Fruit fly (Drosophila melanogaster) whole organism, embryonic: ENCODE results near the gene CG13012.
A peak's percentile ranks its signal among the peaks of the same experiment; 100 is the strongest.

Experiments
- ATbp ChIP-seq: fragments of 200-800 bp; sonication (Bioruptor generic); optimal IDR thresholded peaks from 2 replicates; lab custom pipeline; 2017; ENCODE audit warnings: missing biosample characterization, mild to moderate bottlenecking, missing genetic modification characterization, missing genetic modification reagents
- Abd-B ChIP-seq: fragments of 200-800 bp; sonication (Bioruptor generic); optimal IDR thresholded peaks from 2 replicates; lab custom pipeline; 2018; ENCODE audit warnings: missing biosample characterization, mild to moderate bottlenecking, missing genetic modification characterization, moderate library complexity
- Ada2b ChIP-seq: fragments of 200-800 bp; sonication (Bioruptor generic); IDR thresholded peaks from 2 replicates; pipeline ENCODE4 v1.3.6; 2022; ENCODE audit warnings: missing biosample characterization, missing genetic modification characterization
- BEAF-32 ChIP-seq: fragments of 200-800 bp; sonication (Bioruptor generic); optimal IDR thresholded peaks from 3 replicates; lab custom pipeline; 2017; ENCODE audit warnings: missing biosample characterization, missing genetic modification characterization, mild to moderate bottlenecking, moderate library complexity, missing genetic modification reagents
- CG12769 ChIP-seq: fragments of 200-800 bp; sonication (Bioruptor generic); optimal IDR thresholded peaks from 2 replicates; lab custom pipeline; 2019; ENCODE audit warnings: missing biosample characterization, mild to moderate bottlenecking, missing genetic modification characterization, moderate library complexity
- CG13424 ChIP-seq: fragments of 200-800 bp; sonication (Bioruptor generic); optimal IDR thresholded peaks from 2 replicates; lab custom pipeline; 2019; ENCODE audit warnings: missing biosample characterization, mild to moderate bottlenecking, missing genetic modification characterization, moderate library complexity
- CG13775 ChIP-seq: fragments of 200-800 bp; sonication (Bioruptor generic); optimal IDR thresholded peaks from 3 replicates; lab custom pipeline; 2017; ENCODE audit warnings: missing biosample characterization, mild to moderate bottlenecking, missing genetic modification characterization
- CG14014 ChIP-seq: fragments of 200-800 bp; sonication (Bioruptor generic); IDR thresholded peaks from 2 replicates; pipeline ENCODE4 v1.3.6; 2022; ENCODE audit warnings: missing biosample characterization, missing genetic modification characterization
- CG1603 ChIP-seq: fragments of 200-800 bp; sonication (Bioruptor generic); optimal IDR thresholded peaks from 2 replicates; lab custom pipeline; 2019; ENCODE audit warnings: missing biosample characterization, mild to moderate bottlenecking, missing genetic modification characterization, moderate library complexity
- CG17802 ChIP-seq: fragments of 200-800 bp; sonication (Bioruptor generic); optimal IDR thresholded peaks from 2 replicates; lab custom pipeline; 2018; ENCODE audit warnings: missing biosample characterization, mild to moderate bottlenecking, missing genetic modification characterization, moderate library complexity
- CG2712 ChIP-seq: fragments of 200-800 bp; optimal IDR thresholded peaks from 3 replicates; lab custom pipeline; 2019; ENCODE audit warnings: missing biosample characterization, mild to moderate bottlenecking, missing genetic modification characterization, moderate library complexity
- CG30431 ChIP-seq: fragments of 200-800 bp; sonication (Bioruptor generic); optimal IDR thresholded peaks from 2 replicates; lab custom pipeline; 2017; ENCODE audit warnings: missing biosample characterization, missing genetic modification characterization
- CG31388 ChIP-seq: fragments of 200-800 bp; sonication (Bioruptor generic); optimal IDR thresholded peaks from 2 replicates; lab custom pipeline; 2016; ENCODE audit warnings: missing biosample characterization, missing genetic modification characterization
- CG33213 ChIP-seq: fragments of 200-800 bp; sonication (Bioruptor generic); optimal IDR thresholded peaks from 3 replicates; lab custom pipeline; 2016; ENCODE audit warnings: missing biosample characterization, missing genetic modification characterization
- CG4424 ChIP-seq: fragments of 200-800 bp; sonication (Bioruptor generic); optimal IDR thresholded peaks from 3 replicates; lab custom pipeline; 2016; ENCODE audit warnings: missing biosample characterization, missing genetic modification characterization
- CG8388 ChIP-seq: fragments of 200-800 bp; sonication (Bioruptor generic); optimal IDR thresholded peaks from 2 replicates; lab custom pipeline; 2019; ENCODE audit warnings: missing biosample characterization, mild to moderate bottlenecking, missing genetic modification characterization, moderate library complexity
- CG8944 ChIP-seq: fragments of 200-800 bp; sonication (Bioruptor generic); optimal IDR thresholded peaks from 3 replicates; lab custom pipeline; 2016; ENCODE audit warnings: missing biosample characterization, missing genetic modification characterization
- CG9215 ChIP-seq: fragments of 200-800 bp; sonication (Bioruptor generic); IDR thresholded peaks from 2 replicates; pipeline ENCODE4 v1.3.6; 2022; ENCODE audit warnings: missing biosample characterization, missing genetic modification characterization
- Dll ChIP-seq: fragments of 200-800 bp; sonication (Bioruptor generic); IDR thresholded peaks from 4 replicates; pipeline ENCODE4 v1.3.6; 2022; ENCODE audit warnings: missing biosample characterization, missing genetic modification characterization; ENCODE audit not compliant: partially characterized antibody
- E2f1 ChIP-seq: fragments of 200-800 bp; sonication (Bioruptor generic); IDR thresholded peaks from 2 replicates; pipeline ENCODE4 v1.3.6; 2022; ENCODE audit warnings: missing biosample characterization, missing genetic modification characterization
- E2f2 ChIP-seq: fragments of 200-800 bp; sonication (Bioruptor generic); IDR thresholded peaks from 2 replicates; pipeline ENCODE4 v1.3.6; 2022; ENCODE audit warnings: missing biosample characterization, missing genetic modification characterization
- HLH54F ChIP-seq: fragments of 200-800 bp; sonication (Bioruptor generic); optimal IDR thresholded peaks from 3 replicates; lab custom pipeline; 2016; ENCODE audit warnings: missing biosample characterization, missing genetic modification characterization
- MTF-1 ChIP-seq: fragments of 200-800 bp; sonication (Bioruptor generic); optimal IDR thresholded peaks from 2 replicates; lab custom pipeline; 2018; ENCODE audit warnings: missing biosample characterization, mild to moderate bottlenecking, missing genetic modification characterization, borderline replicate concordance
- NFAT ChIP-seq: fragments of 200-800 bp; sonication (Bioruptor generic); IDR thresholded peaks from 2 replicates; pipeline ENCODE4 v1.3.6; 2022; ENCODE audit warnings: missing biosample characterization, missing genetic modification characterization
- Rfx ChIP-seq: fragments of 200-800 bp; sonication (Bioruptor generic); IDR thresholded peaks from 2 replicates; pipeline ENCODE4 v1.3.6; 2022; ENCODE audit warnings: missing biosample characterization, missing genetic modification characterization
- Sox102F ChIP-seq: fragments of 200-800 bp; sonication (Bioruptor generic); optimal IDR thresholded peaks from 2 replicates; lab custom pipeline; 2018; ENCODE audit warnings: missing biosample characterization, mild to moderate bottlenecking, missing genetic modification characterization, moderate library complexity
- Xbp1 ChIP-seq: fragments of 200-800 bp; sonication (Bioruptor generic); optimal IDR thresholded peaks from 3 replicates; lab custom pipeline; 2016; ENCODE audit warnings: missing biosample characterization, mild to moderate bottlenecking, missing genetic modification characterization
- Xrp1 ChIP-seq: fragments of 200-800 bp; sonication (Bioruptor generic); IDR thresholded peaks from 2 replicates; pipeline ENCODE4 v1.3.6; 2022; ENCODE audit warnings: missing biosample characterization, missing genetic modification characterization
- chn ChIP-seq: fragments of 200-800 bp; sonication (Bioruptor generic); optimal IDR thresholded peaks from 2 replicates; lab custom pipeline; 2016; ENCODE audit warnings: missing biosample characterization, missing genetic modification characterization
- crc ChIP-seq: fragments of 200-800 bp; sonication (Bioruptor generic); optimal IDR thresholded peaks from 2 replicates; lab custom pipeline; 2016; ENCODE audit warnings: missing biosample characterization, missing genetic modification characterization
- dan ChIP-seq: fragments of 200-800 bp; sonication (Bioruptor generic); IDR thresholded peaks from 2 replicates; pipeline ENCODE4 v1.3.6; 2022; ENCODE audit warnings: missing biosample characterization, missing genetic modification characterization
- ewg ChIP-seq: fragments of 200-800 bp; sonication (Bioruptor generic); optimal IDR thresholded peaks from 3 replicates; lab custom pipeline; 2017; ENCODE audit warnings: mild to moderate bottlenecking, missing biosample characterization, missing genetic modification reagents, missing genetic modification characterization
- fd102C ChIP-seq: fragments of 200-800 bp; sonication (Bioruptor generic); optimal IDR thresholded peaks from 2 replicates; lab custom pipeline; 2018; ENCODE audit warnings: missing biosample characterization, mild to moderate bottlenecking, missing genetic modification characterization, moderate library complexity
- ken ChIP-seq: fragments of 200-800 bp; sonication (Bioruptor generic); IDR thresholded peaks from 3 replicates; pipeline ENCODE4 v1.3.6; 2022; ENCODE audit warnings: missing biosample characterization, missing genetic modification characterization
- klu ChIP-seq: fragments of 200-800 bp; sonication (Bioruptor generic); IDR thresholded peaks from 2 replicates; pipeline ENCODE4 v1.3.6; 2022; ENCODE audit warnings: missing biosample characterization, missing genetic modification characterization
- lov ChIP-seq, 2 experiments: fragments of 200-800 bp in 1 of 2; fragments of >200 bp in 1 of 2; sonication (Bioruptor generic) in 1 of 2; IDR thresholded peaks in 1 of 2; optimal IDR thresholded peaks in 1 of 2; 2 replicates in 1 of 2; 3 replicates in 1 of 2; pipeline versions ENCODE4 v1.3.6 to Lab custom; 2017 to 2022; ENCODE audit warnings: missing biosample characterization in 1 of 2, missing genetic modification characterization in 1 of 2
- mirr ChIP-seq: fragments of 200-800 bp; sonication (Bioruptor generic); optimal IDR thresholded peaks from 3 replicates; lab custom pipeline; 2018; ENCODE audit warnings: missing biosample characterization, mild to moderate bottlenecking, missing genetic modification characterization
- odd ChIP-seq: fragments of 200-800 bp; sonication (Bioruptor generic); optimal IDR thresholded peaks from 2 replicates; lab custom pipeline; 2017; ENCODE audit warnings: missing biosample characterization, mild to moderate bottlenecking, missing genetic modification characterization
- onecut ChIP-seq: fragments of 200-800 bp; sonication (Bioruptor generic); IDR thresholded peaks from 2 replicates; pipeline ENCODE4 v1.3.6; 2022; ENCODE audit warnings: missing biosample characterization, missing genetic modification characterization
- pho ChIP-seq: fragments of 200-800 bp; sonication (Bioruptor generic); optimal IDR thresholded peaks from 2 replicates; lab custom pipeline; 2016; ENCODE audit warnings: missing biosample characterization, missing genetic modification characterization
- psq ChIP-seq: fragments of 200-800 bp; sonication (Bioruptor generic); optimal IDR thresholded peaks from 2 replicates; lab custom pipeline; 2017; ENCODE audit warnings: missing biosample characterization, missing genetic modification characterization
- pum ChIP-seq: fragments of 200-800 bp; sonication (Bioruptor generic); optimal IDR thresholded peaks from 2 replicates; lab custom pipeline; 2016; ENCODE audit warnings: missing biosample characterization, missing genetic modification characterization
- pzg ChIP-seq: fragments of 200-800 bp; sonication (Bioruptor generic); optimal IDR thresholded peaks from 3 replicates; lab custom pipeline; 2018; ENCODE audit warnings: missing biosample characterization, mild to moderate bottlenecking, missing genetic modification characterization, moderate library complexity
- sob ChIP-seq: fragments of 200-800 bp; sonication (Bioruptor generic); IDR thresholded peaks from 2 replicates; pipeline ENCODE4 v1.3.6; 2022; ENCODE audit warnings: missing biosample characterization, missing genetic modification characterization
- sug ChIP-seq: fragments of 200-800 bp; optimal IDR thresholded peaks from 2 replicates; lab custom pipeline; 2019; ENCODE audit warnings: missing biosample characterization, mild to moderate bottlenecking, missing genetic modification characterization, moderate library complexity
- tll ChIP-seq, 2 experiments: fragments of 200-800 bp in 1 of 2; fragments of >200 bp in 1 of 2; sonication (Bioruptor generic) in 1 of 2; optimal IDR thresholded peaks; 2 replicates each; lab custom pipeline; 2017 to 2019; ENCODE audit warnings: missing biosample characterization in 2 of 2, missing genetic modification characterization in 2 of 2, mild to moderate bottlenecking in 1 of 2, moderate library complexity in 1 of 2
- tna ChIP-seq: fragments of 200-800 bp; sonication (Bioruptor generic); IDR thresholded peaks from 2 replicates; pipeline ENCODE4 v1.3.6; 2022; ENCODE audit warnings: missing biosample characterization, missing genetic modification characterization; ENCODE audit not compliant: partially characterized antibody
- trem ChIP-seq: fragments of 200-800 bp; optimal IDR thresholded peaks from 3 replicates; lab custom pipeline; 2019; ENCODE audit warnings: missing biosample characterization, mild to moderate bottlenecking, missing genetic modification characterization, moderate library complexity
- tup ChIP-seq: fragments of 200-800 bp; sonication (Bioruptor generic); optimal IDR thresholded peaks from 2 replicates; lab custom pipeline; 2016; ENCODE audit warnings: missing biosample characterization, mild to moderate bottlenecking, missing genetic modification characterization, moderate library complexity
- zen ChIP-seq: fragments of 200-800 bp; sonication (Bioruptor generic); optimal IDR thresholded peaks from 3 replicates; lab custom pipeline; 2018; ENCODE audit warnings: missing biosample characterization, mild to moderate bottlenecking, missing genetic modification characterization, moderate library complexity
- zf30C ChIP-seq: fragments of 200-800 bp; sonication (Bioruptor generic); optimal IDR thresholded peaks from 3 replicates; lab custom pipeline; 2018; ENCODE audit warnings: missing biosample characterization, mild to moderate bottlenecking, missing genetic modification characterization

The CG13012 gene

DNA sequence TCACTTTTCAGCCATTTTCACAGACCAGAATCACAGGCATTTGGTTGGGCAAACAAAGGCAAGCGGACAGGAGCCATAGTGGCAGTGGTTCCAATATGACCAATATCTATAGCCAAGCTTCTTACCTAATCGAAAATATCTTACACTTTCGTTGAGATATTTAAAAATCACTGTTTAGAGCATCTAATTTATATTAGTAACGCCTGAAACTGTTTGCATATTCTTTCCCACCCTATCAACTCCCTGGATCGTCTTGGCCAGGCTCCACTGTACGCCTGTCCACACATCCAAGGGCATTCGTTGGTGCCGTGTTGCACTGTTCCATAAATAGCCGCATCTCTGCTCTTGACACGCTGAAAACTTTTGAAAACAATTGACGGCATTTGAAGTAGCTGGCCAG, 13.9 kb upstream of the CG13012 start (continued):
- TF ChIP-seq zen (no peak), pum (GFP tag; lab: Kevin White, UChicago) (no peak), Dll (GFP tag; lab: Robert Waterston, UW) (no peak), Rfx (GFP tag; lab: Robert Waterston, UW) (no peak), Sox102F (GFP tag; lab: Kevin White, UChicago) (peak; percentile 42), NFAT (no peak), E2f1 (GFP tag; lab: Robert Waterston, UW) (no peak), BEAF-32 (GFP tag; lab: Kevin White, UChicago) (no peak), CG4424 (GFP tag; lab: Kevin White, UChicago) (no peak), CG13775 (GFP tag; lab: Kevin White, UChicago) (no peak), CG14014 (no peak), Ada2b (GFP tag; lab: Robert Waterston, UW) (no peak), fd102C (GFP tag; lab: Kevin White, UChicago) (no peak), sug (tag; lab: Kevin White, UChicago) (no peak), sob (GFP tag; lab: Robert Waterston, UW) (no peak), psq (GFP tag; lab: Kevin White, UChicago) (no peak), mirr (no peak), dan (no peak), CG2712 (tag; lab: Kevin White, UChicago) (peak; percentile 12), chn (GFP tag; lab: Kevin White, UChicago) (no peak), MTF-1 (GFP tag; lab: Kevin White, UChicago) (no peak), onecut (no peak), E2f2 (GFP tag; lab: Robert Waterston, UW) (no peak), klu (GFP tag; lab: Robert Waterston, UW) (no peak), zf30C (GFP tag; lab: Kevin White, UChicago) (no peak), ken (GFP tag; lab: Robert Waterston, UW) (peak; percentile 58; the same call in 1 of the 3 replicates), CG1603 (tag; lab: Kevin White, UChicago) (peak; percentile 42), CG8944 (GFP tag; lab: Kevin White, UChicago) (no peak), CG33213 (GFP tag; lab: Kevin White, UChicago) (no peak), CG17802 (no peak), HLH54F (GFP tag; lab: Kevin White, UChicago) (no peak), CG12769 (tag; lab: Kevin White, UChicago) (no peak), CG13424 (peak; percentile 25), ATbp (no peak), ewg (GFP tag; lab: Kevin White, UChicago) (no peak), Xrp1 (GFP tag; lab: Robert Waterston, UW) (peak; percentile 43; the same call in 1 of the 2 replicates), CG31388 (no peak), Abd-B (GFP tag; lab: Kevin White, UChicago) (no peak), CG8388 (GFP tag; lab: Kevin White, UChicago) (peak; percentile 8), lov (optimal IDR thresholded peaks at IDR 0.05; lab: Kevin White, UChicago) (no peak), lov (GFP tag; IDR thresholded peaks at IDR 0.05; lab: Robert Waterston, UW) (no peak), CG9215 (GFP tag; lab: Robert Waterston, UW) (no peak), pho (GFP tag; lab: Kevin White, UChicago) (no peak), tup (GFP tag; lab: Kevin White, UChicago) (no peak), odd (GFP tag; lab: Kevin White, UChicago) (no peak), crc (GFP tag; lab: Kevin White, UChicago) (no peak), tna (no peak), pzg (no peak), trem (tag; lab: Kevin White, UChicago) (no peak), Xbp1 (peak; percentile 5), tll (GFP tag; optimal IDR thresholded peaks at IDR 0.05; lab: Kevin White, UChicago) (no peak), CG30431 (peak; percentile 16)
